Fruit fly (Drosophila melanogaster) whole organism, embryonic: ENCODE data around the gene Acsx4.
A peak's percentile ranks its signal among the peaks of the same experiment; 100 is the strongest.

Experiments used
- CG1024 ChIP-seq: fragments of 200-800 bp; sonication (Bioruptor generic); IDR thresholded peaks from 2 replicates; pipeline ENCODE4 v1.3.6; 2022; ENCODE audit warnings: missing biosample characterization, missing genetic modification characterization
- CG15011 ChIP-seq: fragments of 200-800 bp; sonication (Bioruptor generic); optimal IDR thresholded peaks from 3 replicates; lab custom pipeline; 2018; ENCODE audit warnings: missing biosample characterization, mild to moderate bottlenecking, missing genetic modification characterization
- CG15479 ChIP-seq: fragments of 200-800 bp; sonication (Bioruptor generic); optimal IDR thresholded peaks from 3 replicates; lab custom pipeline; 2019; ENCODE audit warnings: missing biosample characterization, mild to moderate bottlenecking, missing genetic modification characterization, moderate library complexity
- CG2199 ChIP-seq: fragments of 200-800 bp; sonication (Bioruptor generic); IDR thresholded peaks from 3 replicates; pipeline ENCODE4 v1.3.6; 2022; ENCODE audit warnings: missing biosample characterization, missing genetic modification characterization
- CG34376 ChIP-seq: fragments of 200-800 bp; sonication (Bioruptor generic); optimal IDR thresholded peaks from 2 replicates; lab custom pipeline; 2018; ENCODE audit warnings: missing biosample characterization, mild to moderate bottlenecking, missing genetic modification characterization
- CG4617 ChIP-seq: fragments of 200-800 bp; sonication (Bioruptor generic); optimal IDR thresholded peaks from 3 replicates; lab custom pipeline; 2016; ENCODE audit warnings: missing biosample characterization, missing genetic modification characterization, borderline replicate concordance
- CG7987 ChIP-seq: fragments of 200-800 bp; sonication (Bioruptor generic); optimal IDR thresholded peaks from 2 replicates; lab custom pipeline; 2018; ENCODE audit warnings: missing biosample characterization, mild to moderate bottlenecking, missing genetic modification characterization, moderate library complexity
- CG9932 ChIP-seq: fragments of 200-800 bp; sonication (Bioruptor generic); IDR thresholded peaks from 2 replicates; pipeline ENCODE4 v1.3.6; 2022; ENCODE audit warnings: missing biosample characterization, missing genetic modification characterization
- Drgx ChIP-seq: fragments of 200-800 bp; sonication (Bioruptor generic); IDR thresholded peaks from 2 replicates; pipeline ENCODE4 v1.3.6; 2022; ENCODE audit warnings: missing biosample characterization, missing genetic modification characterization
- Med ChIP-seq: fragments of 200-800 bp; sonication (Bioruptor generic); peaks from one replicate; lab custom pipeline; 2016; ENCODE audit warnings: missing biosample characterization, missing genetic modification characterization, mild to moderate bottlenecking, inconsistent platforms, moderate library complexity
- Pdp1 ChIP-seq, 2 experiments: fragments of 200-800 bp; sonication (Bioruptor generic); optimal IDR thresholded peaks; 3 replicates each; lab custom pipeline; 2016; ENCODE audit warnings: missing biosample characterization in 2 of 2, missing genetic modification characterization in 2 of 2, mild to moderate bottlenecking in 1 of 2, moderate library complexity in 1 of 2
- exex ChIP-seq: fragments of 200-800 bp; sonication (Bioruptor generic); optimal IDR thresholded peaks from 4 replicates; lab custom pipeline; 2018; ENCODE audit warnings: missing biosample characterization, mild to moderate bottlenecking, missing genetic modification characterization, moderate library complexity
- lab ChIP-seq: fragments of 200-800 bp; sonication (Bioruptor generic); optimal IDR thresholded peaks from 3 replicates; lab custom pipeline; 2017; ENCODE audit warnings: missing biosample characterization, missing genetic modification characterization, mild to moderate bottlenecking, moderate library complexity, missing genetic modification reagents
- mirr ChIP-seq: fragments of 200-800 bp; sonication (Bioruptor generic); optimal IDR thresholded peaks from 3 replicates; lab custom pipeline; 2018; ENCODE audit warnings: missing biosample characterization, mild to moderate bottlenecking, missing genetic modification characterization
- sd ChIP-seq: fragments of 200-800 bp; sonication (Bioruptor generic); optimal IDR thresholded peaks from 3 replicates; lab custom pipeline; 2018; ENCODE audit warnings: missing biosample characterization, mild to moderate bottlenecking, missing genetic modification characterization, moderate library complexity
- sens ChIP-seq: fragments of 200-800 bp; sonication (Bioruptor generic); peaks from one replicate; lab custom pipeline; 2016; ENCODE audit warnings: missing biosample characterization, missing genetic modification characterization
- sim ChIP-seq: fragments of 200-800 bp; sonication (Bioruptor generic); IDR thresholded peaks from 2 replicates; pipeline ENCODE4 v1.3.6; 2022; ENCODE audit warnings: missing biosample characterization, missing genetic modification characterization
- sug ChIP-seq: fragments of 200-800 bp; optimal IDR thresholded peaks from 2 replicates; lab custom pipeline; 2019; ENCODE audit warnings: missing biosample characterization, mild to moderate bottlenecking, missing genetic modification characterization, moderate library complexity

The Acsx4 gene

DNA sequence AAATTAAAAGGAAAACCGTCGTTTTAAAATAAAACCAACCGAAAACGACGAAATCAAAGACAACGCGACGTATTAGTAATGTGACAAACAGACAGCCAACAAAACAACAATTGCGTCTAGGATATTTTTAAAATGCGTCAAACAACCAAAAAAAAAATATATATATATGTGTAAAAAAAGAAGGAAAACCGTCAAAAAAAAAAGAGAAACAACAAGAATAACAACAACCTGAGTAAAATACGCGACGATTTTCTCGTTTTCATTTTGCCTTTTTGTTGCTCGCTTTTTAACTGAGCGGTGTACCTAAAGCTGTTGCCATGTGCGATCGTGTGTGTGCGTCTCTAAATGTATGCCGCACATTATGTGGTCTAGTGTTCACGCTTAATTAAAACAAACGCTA lies 50.2 kb downstream of the Acsx4 start:
- TF ChIP-seq sim (no peak), Drgx (GFP tag; lab: Robert Waterston, UW) (peak; percentile 73)

DNA sequence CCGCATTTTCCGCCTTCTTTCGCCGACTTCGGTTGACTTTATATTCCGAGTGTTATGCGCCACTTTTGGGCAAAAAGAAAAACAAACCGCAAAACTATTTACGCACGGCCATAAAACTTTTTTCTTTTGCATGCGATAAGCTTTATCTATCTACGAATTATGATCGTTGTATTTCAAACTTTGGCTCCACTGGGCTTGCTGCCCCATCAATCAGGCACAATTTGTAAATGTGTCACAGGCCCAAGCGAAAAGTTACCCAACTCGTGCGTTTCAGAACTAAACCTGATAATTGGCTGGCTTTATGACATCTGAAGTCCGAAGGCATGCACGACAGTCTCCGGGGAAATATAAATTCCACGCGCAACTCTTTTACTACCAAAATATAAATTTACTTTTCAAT lies 50.6 kb downstream of the Acsx4 start:
- TF ChIP-seq CG2199 (GFP tag; lab: Robert Waterston, UW) (0 out of 3 replicates have a peak, but pooled peaks have one; percentile 26), sd (tag; lab: Kevin White, UChicago) (peak; percentile 35), CG1024 (GFP tag; lab: Robert Waterston, UW) (no peak), Pdp1 (GFP tag; optimal IDR thresholded peaks at IDR 0.05; lab: Kevin White, UChicago) (peak in 1 of 2 experiments; percentile 58), mirr (peak; percentile 17), CG34376 (peak; percentile 4), sens (GFP tag; lab: Kevin White, UChicago) (peak; percentile 37), CG4617 (GFP tag; lab: Kevin White, UChicago) (no peak), CG9932 (GFP tag; lab: Robert Waterston, UW) (no peak), lab (GFP tag; lab: Kevin White, UChicago) (peak; percentile 52), CG7987 (GFP tag; lab: Kevin White, UChicago) (no peak), exex (tag; lab: Kevin White, UChicago) (peak; percentile 63), sug (tag; lab: Kevin White, UChicago) (peak; percentile 73)

DNA sequence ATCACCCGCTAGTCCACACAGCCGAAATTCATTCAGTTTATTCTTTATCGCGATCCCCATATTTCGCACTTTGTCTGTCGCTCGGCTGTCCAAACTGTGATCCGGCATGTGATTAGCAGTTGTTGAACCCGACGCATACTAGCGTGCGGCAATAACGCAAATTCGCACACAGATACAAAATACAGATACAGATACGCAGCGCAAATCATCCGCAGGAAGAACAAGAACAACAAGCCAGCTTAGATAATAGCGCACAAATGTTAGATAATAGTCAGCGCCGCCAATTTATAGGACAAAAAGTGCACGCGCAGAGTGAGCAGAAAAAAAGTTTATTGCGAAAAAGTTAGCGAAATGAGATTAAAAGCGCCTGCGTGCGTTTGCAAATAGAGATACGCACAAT lies 51.7 kb downstream of the Acsx4 start:
- TF ChIP-seq CG15011 (GFP tag; lab: Kevin White, UChicago) (no peak), CG15479 (peak; percentile 85), Med (GFP tag; lab: Kevin White, UChicago) (peak; percentile 12)
